Fruit fly (Drosophila melanogaster): ENCODE measurements around the gene CG6683.
A peak's percentile ranks its signal among the peaks of the same experiment; 100 is the strongest.

The CG6683 gene

dm6 chr3L:8542213-8542612, 27.5 kb upstream of the CG6683 start (continued):
- TF ChIP-seq grau (tag; optimal IDR thresholded peaks at IDR 0.05) (peak; percentile 32), CG3065 (GFP tag; optimal IDR thresholded peaks at IDR 0.05) (no peak), dpn (GFP tag; optimal IDR thresholded peaks at IDR 0.05) (no peak), sens (GFP tag) (peak; percentile 52), sqz (GFP tag; optimal IDR thresholded peaks at IDR 0.05) (no peak), E2f2 (GFP tag; IDR thresholded peaks at IDR 0.05) (peak; percentile 24; the same call in 1 of the 2 replicates), gem (tag; optimal IDR thresholded peaks at IDR 0.05) (peak; percentile 55), unpg (GFP tag; optimal IDR thresholded peaks at IDR 0.05) (peak; percentile 25), ash1 (GFP tag; optimal IDR thresholded peaks at IDR 0.05) (no peak), D (optimal IDR thresholded peaks at IDR 0.05) (no peak), D (GFP tag; optimal IDR thresholded peaks at IDR 0.05) (peak; percentile 13), CG33557 (GFP tag; optimal IDR thresholded peaks at IDR 0.05) (no peak), CG10462 (GFP tag; optimal IDR thresholded peaks at IDR 0.05) (no peak), jigr1 (GFP tag; IDR thresholded peaks at IDR 0.05) (no peak)

- TF ChIP-seq Pdp1 (GFP tag; optimal IDR thresholded peaks at IDR 0.05) (no peak), nmo (GFP tag; optimal IDR thresholded peaks at IDR 0.05) (no peak), Optix (GFP tag; IDR thresholded peaks at IDR 0.05) (no peak), cad (GFP tag; optimal IDR thresholded peaks at IDR 0.05) (peak; percentile 69), CG7987 (GFP tag; optimal IDR thresholded peaks at IDR 0.05) (no peak), tll (GFP tag; optimal IDR thresholded peaks at IDR 0.05) (peak in 1 of 2 experiments; percentile 52), sug (tag; optimal IDR thresholded peaks at IDR 0.05) (no peak), Rfx (GFP tag; IDR thresholded peaks at IDR 0.05) (no peak), ewg (GFP tag; optimal IDR thresholded peaks at IDR 0.05) (no peak), CG8924 (tag; optimal IDR thresholded peaks at IDR 0.05) (no peak), CG2199 (GFP tag; IDR thresholded peaks at IDR 0.05) (no peak), CG14050 (GFP tag; IDR thresholded peaks at IDR 0.05) (no peak), YL-1 (GFP tag; optimal IDR thresholded peaks at IDR 0.05) (no peak)
Measured at dm6 chr3L:8541669-8542068, 26.9 kb upstream of the CG6683 start.

- TF ChIP-seq nerfin-1 (tag; optimal IDR thresholded peaks at IDR 0.05) (peak; percentile 51), pros (GFP tag; optimal IDR thresholded peaks at IDR 0.05) (peak; percentile 51), Bteb2 (GFP tag; optimal IDR thresholded peaks at IDR 0.05) (no peak)
Measured at dm6 chr3L:8540509-8540908, 25.8 kb upstream of the CG6683 start.

dm6 chr3L:8538355-8538754, 23.6 kb upstream of the CG6683 start:
- TF ChIP-seq mirr (GFP tag; optimal IDR thresholded peaks at IDR 0.05) (no peak), Hr78 (GFP tag; optimal IDR thresholded peaks at IDR 0.05) (no peak), ab (GFP tag; optimal IDR thresholded peaks at IDR 0.05) (no peak), CG13424 (tag; optimal IDR thresholded peaks at IDR 0.05) (no peak), Usf (GFP tag; optimal IDR thresholded peaks at IDR 0.05) (no peak), inv (GFP tag; IDR thresholded peaks at IDR 0.05; ENCODE audit: partially characterized antibody) (no peak), bbx (GFP tag; IDR thresholded peaks at IDR 0.05; ENCODE audit: partially characterized antibody) (0 out of 2 replicates have a peak, but pooled peaks have one; percentile 9), Nf-YC (tag; optimal IDR thresholded peaks at IDR 0.05) (peak; percentile 95), Sry-δ (GFP tag; optimal IDR thresholded peaks at IDR 0.05) (no peak), ewg (GFP tag; optimal IDR thresholded peaks at IDR 0.05) (peak; percentile 64), Nf-YB (GFP tag; optimal IDR thresholded peaks at IDR 0.05) (peak; percentile 88)
